Worm (Caenorhabditis elegans): ENCODE data around the gene ubh-1.

The ubh-1 gene

DNA sequence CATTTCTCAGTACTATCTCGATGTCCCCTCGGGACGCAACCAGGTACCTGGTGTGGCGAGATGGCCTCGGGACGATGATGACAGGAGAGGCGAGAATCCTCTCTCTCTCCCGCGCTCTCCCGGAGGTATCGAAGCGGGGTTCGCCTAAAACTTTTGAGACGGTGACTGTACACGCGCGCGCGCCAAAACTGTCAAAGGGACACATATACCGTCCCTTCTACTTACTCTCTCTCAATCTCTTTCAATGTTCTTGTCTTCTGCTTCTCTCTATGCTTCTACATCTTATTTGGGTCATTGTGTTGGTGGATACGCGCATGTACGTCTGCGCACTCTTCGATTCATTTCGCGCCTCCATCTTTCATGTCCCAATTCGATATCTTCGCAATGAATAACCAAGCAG lies 30.7 kb upstream of the ubh-1 start (continued):
- TF ChIP-seq blmp-1 (tag; optimal IDR thresholded peaks at IDR 0.05), result peak; percentile 63
- TF ChIP-seq jun-1 (tag; optimal IDR thresholded peaks at IDR 0.05), result no peak
- no peak for TF ChIP-seq nhr-77 (tag; optimal IDR thresholded peaks at IDR 0.05)

- TF ChIP-seq rnt-1 (tag; optimal IDR thresholded peaks at IDR 0.05), result peak; percentile 30
- TF ChIP-seq ceh-82 (tag; optimal IDR thresholded peaks at IDR 0.05), result peak in 1 of 3 experiments; percentile 19
- TF ChIP-seq nhr-76 (tag; optimal IDR thresholded peaks at IDR 0.05), result no peak
- no peak for TF ChIP-seq unc-62 (GFP tag; optimal IDR thresholded peaks at IDR 0.05)
- TF ChIP-seq jun-1 (tag; optimal IDR thresholded peaks at IDR 0.05), result no peak
- TF ChIP-seq efl-1 (optimal IDR thresholded peaks at IDR 0.05), result no peak
- peak in 1 of 2 experiments; percentile 74 for TF ChIP-seq efl-1 (GFP tag; optimal IDR thresholded peaks at IDR 0.05 in 1 of 2)
- no peak for TF ChIP-seq unc-130 (tag; optimal IDR thresholded peaks at IDR 0.05)
- TF ChIP-seq snu-23 (GFP tag; optimal IDR thresholded peaks at IDR 0.05), result peak; percentile 11
- no peak for TF ChIP-seq lin-35 (GFP tag; optimal IDR thresholded peaks at IDR 0.05)
- peak; percentile 4 for TF ChIP-seq blmp-1 (tag; optimal IDR thresholded peaks at IDR 0.05)
- no peak for TF ChIP-seq nhr-47 (tag; optimal IDR thresholded peaks at IDR 0.05)
- peak; percentile 71 for TF ChIP-seq lin-14 (GFP tag; optimal IDR thresholded peaks at IDR 0.05)
- peak; percentile 28 for TF ChIP-seq dsc-1 (tag; optimal IDR thresholded peaks at IDR 0.05)
- TF ChIP-seq tlp-1 (tag; optimal IDR thresholded peaks at IDR 0.05), result no peak
- peak; percentile 22 for TF ChIP-seq nhr-71 (tag; optimal IDR thresholded peaks at IDR 0.05)
- peak in 1 of 2 experiments; percentile 48 for TF ChIP-seq lsy-2 (tag; optimal IDR thresholded peaks at IDR 0.05)
Measured at ce11 chrV:6538323-6538722, 27.1 kb upstream of the ubh-1 start.

ce11 chrV:6533030-6533429 lies 21.8 kb upstream of the ubh-1 start, which contains the start of gene hpo-26:
hpo-26 (minus strand) TSS chrV:6533060.
- TF ChIP-seq ceh-82 (tag; optimal IDR thresholded peaks at IDR 0.05) (peak in 1 of 3 experiments; percentile 12), nhr-77 (tag; optimal IDR thresholded peaks at IDR 0.05) (peak; percentile 81), lin-14 (GFP tag; optimal IDR thresholded peaks at IDR 0.05) (peak; percentile 15), lsy-2 (tag; optimal IDR thresholded peaks at IDR 0.05) (peak in 1 of 2 experiments; percentile 9), nhr-237 (tag; optimal IDR thresholded peaks at IDR 0.05) (no peak), elt-2 (tag; optimal IDR thresholded peaks at IDR 0.05) (no peak), dsc-1 (tag; optimal IDR thresholded peaks at IDR 0.05) (no peak), nhr-71 (tag; optimal IDR thresholded peaks at IDR 0.05) (peak; percentile 21), dpl-1 (GFP tag; optimal IDR thresholded peaks at IDR 0.05) (no peak), nhr-28 (tag; optimal IDR thresholded peaks at IDR 0.05) (no peak)

- no peak for TF ChIP-seq tlp-1 (tag; optimal IDR thresholded peaks at IDR 0.05)
- no peak for TF ChIP-seq elt-3 (tag; optimal IDR thresholded peaks at IDR 0.05)
- TF ChIP-seq nhr-237 (tag; optimal IDR thresholded peaks at IDR 0.05), result no peak
- TF ChIP-seq snu-23 (GFP tag; optimal IDR thresholded peaks at IDR 0.05), result no peak
- TF ChIP-seq mep-1 (tag; optimal IDR thresholded peaks at IDR 0.05), result no peak
- TF ChIP-seq lin-14 (GFP tag; optimal IDR thresholded peaks at IDR 0.05), result no peak
- TF ChIP-seq elt-2 (tag; optimal IDR thresholded peaks at IDR 0.05), result peak; percentile 93
- no peak for TF ChIP-seq zag-1 (tag; optimal IDR thresholded peaks at IDR 0.05)
- TF ChIP-seq fkh-4 (tag; optimal IDR thresholded peaks at IDR 0.05; ENCODE audit: borderline replicate concordance), result no peak
- no peak for TF ChIP-seq lin-39 (tag; optimal IDR thresholded peaks at IDR 0.05)
- peak; percentile 84 for TF ChIP-seq pqm-1 (tag; optimal IDR thresholded peaks at IDR 0.05)
- no peak for TF ChIP-seq xbp-1 (tag; optimal IDR thresholded peaks at IDR 0.05)
- TF ChIP-seq efl-1 (optimal IDR thresholded peaks at IDR 0.05), result no peak
- peak in 1 of 2 experiments; percentile 59 for TF ChIP-seq efl-1 (GFP tag; optimal IDR thresholded peaks at IDR 0.05 in 1 of 2)
- TF ChIP-seq ztf-11 (tag; optimal IDR thresholded peaks at IDR 0.05), result no peak
- TF ChIP-seq aha-1 (tag; optimal IDR thresholded peaks at IDR 0.05), result no peak
- TF ChIP-seq lin-13 (GFP tag; optimal IDR thresholded peaks at IDR 0.05), result no peak
- TF ChIP-seq zip-4 (GFP tag; optimal IDR thresholded peaks at IDR 0.05), result no peak
- no peak for TF ChIP-seq efl-3 (GFP tag; optimal IDR thresholded peaks at IDR 0.05)
- TF ChIP-seq pax-3 (tag; optimal IDR thresholded peaks at IDR 0.05), result no peak
- TF ChIP-seq C04F5.9 (tag; optimal IDR thresholded peaks at IDR 0.05), result no peak
- no peak for TF ChIP-seq rnt-1 (tag; optimal IDR thresholded peaks at IDR 0.05)
- no peak for TF ChIP-seq nhr-28 (tag; optimal IDR thresholded peaks at IDR 0.05)
Measured at ce11 chrV:6524757-6525156, 13.5 kb upstream of the ubh-1 start, which contains the start of gene acs-1. acs-1 (plus strand) TSS chrV:6524989.

Measured in whole organism, L1 larva.